Worm (Caenorhabditis elegans): ENCODE measurements around the gene K09B11.4.

- TF ChIP-seq zim-3 (tag; optimal IDR thresholded peaks at IDR 0.05) (no peak), F22D6.2 (tag; optimal IDR thresholded peaks at IDR 0.05) (no peak), nfya-1 (tag; optimal IDR thresholded peaks at IDR 0.05; ENCODE audit: borderline replicate concordance, insufficient read depth) (no peak)
These were observed 21.3 kb upstream of the K09B11.4 start, which contains the start of gene Y62E10A.19 for ce11 chrIV:13408018-13408417.

Data from whole organism, young adult.